Fruit fly (Drosophila melanogaster) whole organism, embryonic: ENCODE results near the gene lute.

ENCODE experiments used
- CG11085 ChIP-seq: fragments of 200-800 bp; sonication (Bioruptor generic); IDR thresholded peaks from 2 replicates; pipeline ENCODE4 v1.3.6; 2022; ENCODE audit warnings: missing biosample characterization, missing genetic modification characterization
- CG11093 ChIP-seq: fragments of 200-800 bp; sonication (Bioruptor generic); IDR thresholded peaks from 3 replicates; pipeline ENCODE4 v1.3.6; 2022; ENCODE audit warnings: missing biosample characterization, missing genetic modification characterization
- CG11247 ChIP-seq: fragments of 200-800 bp; sonication (Bioruptor generic); IDR thresholded peaks from 2 replicates; pipeline ENCODE4 v1.3.6; 2022; ENCODE audit warnings: missing biosample characterization, missing genetic modification characterization
- CG12659 ChIP-seq: fragments of 200-800 bp; sonication (Bioruptor generic); optimal IDR thresholded peaks from 3 replicates; lab custom pipeline; 2017; ENCODE audit warnings: mild to moderate bottlenecking, missing biosample characterization, missing genetic modification reagents, missing genetic modification characterization
- CG13894 ChIP-seq: fragments of 200-800 bp; sonication (Bioruptor generic); optimal IDR thresholded peaks from 3 replicates; lab custom pipeline; 2018; ENCODE audit warnings: missing biosample characterization, mild to moderate bottlenecking, missing genetic modification characterization, moderate library complexity
- CG15514 ChIP-seq: fragments of 200-800 bp; sonication (Bioruptor generic); optimal IDR thresholded peaks from 3 replicates; lab custom pipeline; 2017; ENCODE audit warnings: missing biosample characterization, missing genetic modification characterization, mild to moderate bottlenecking, moderate library complexity, missing genetic modification reagents
- CG1603 ChIP-seq: fragments of 200-800 bp; sonication (Bioruptor generic); optimal IDR thresholded peaks from 2 replicates; lab custom pipeline; 2019; ENCODE audit warnings: missing biosample characterization, mild to moderate bottlenecking, missing genetic modification characterization, moderate library complexity
- CG17385 ChIP-seq: fragments of 200-800 bp; sonication (Bioruptor generic); optimal IDR thresholded peaks from 3 replicates; lab custom pipeline; 2018; ENCODE audit warnings: missing biosample characterization, mild to moderate bottlenecking, missing genetic modification characterization
- CG17568 ChIP-seq: fragments of 200-800 bp; sonication (Bioruptor generic); optimal IDR thresholded peaks from 2 replicates; lab custom pipeline; 2018; ENCODE audit warnings: missing biosample characterization, mild to moderate bottlenecking, missing genetic modification characterization, moderate library complexity
- CG2889 ChIP-seq: fragments of 200-800 bp; sonication (Bioruptor generic); IDR thresholded peaks from 3 replicates; pipeline ENCODE4 v1.3.6; 2022; ENCODE audit warnings: missing biosample characterization, missing genetic modification characterization
- CG42726 ChIP-seq: fragments of 200-800 bp; sonication (Bioruptor generic); IDR thresholded peaks from 2 replicates; pipeline ENCODE4 v1.3.6; 2022; ENCODE audit warnings: missing biosample characterization, missing genetic modification characterization; ENCODE audit not compliant: partially characterized antibody
- CG6175 ChIP-seq: fragments of 200-800 bp; sonication (Bioruptor generic); IDR thresholded peaks from 3 replicates; pipeline ENCODE4 v1.3.6; 2022; ENCODE audit warnings: missing biosample characterization, missing genetic modification characterization
- CG7271 ChIP-seq: fragments of 200-800 bp; sonication (Bioruptor generic); optimal IDR thresholded peaks from 2 replicates; lab custom pipeline; 2018; ENCODE audit warnings: missing biosample characterization, mild to moderate bottlenecking, missing genetic modification characterization, moderate library complexity
- CG7839 ChIP-seq: fragments of 200-800 bp; sonication (Bioruptor generic); optimal IDR thresholded peaks from 3 replicates; lab custom pipeline; 2018; ENCODE audit warnings: missing biosample characterization, mild to moderate bottlenecking, missing genetic modification characterization, moderate library complexity
- CG8359 ChIP-seq: fragments of 200-800 bp; sonication (Bioruptor generic); optimal IDR thresholded peaks from 2 replicates; lab custom pipeline; 2017; ENCODE audit warnings: missing biosample characterization, mild to moderate bottlenecking, missing genetic modification characterization, borderline replicate concordance
- CG8944 ChIP-seq: fragments of 200-800 bp; sonication (Bioruptor generic); optimal IDR thresholded peaks from 3 replicates; lab custom pipeline; 2016; ENCODE audit warnings: missing biosample characterization, missing genetic modification characterization
- CG9727 ChIP-seq: fragments of 200-800 bp; sonication (Bioruptor generic); optimal IDR thresholded peaks from 3 replicates; lab custom pipeline; 2017; ENCODE audit warnings: missing biosample characterization, mild to moderate bottlenecking, missing genetic modification characterization
- Dbx ChIP-seq: fragments of 200-800 bp; sonication (Bioruptor generic); IDR thresholded peaks from 3 replicates; pipeline ENCODE4 v1.3.6; 2022; ENCODE audit warnings: missing biosample characterization, missing genetic modification characterization
- E2f1 ChIP-seq: fragments of 200-800 bp; sonication (Bioruptor generic); IDR thresholded peaks from 2 replicates; pipeline ENCODE4 v1.3.6; 2022; ENCODE audit warnings: missing biosample characterization, missing genetic modification characterization
- Fer1 ChIP-seq: fragments of 200-800 bp; sonication (Bioruptor generic); optimal IDR thresholded peaks from 2 replicates; lab custom pipeline; 2017; ENCODE audit warnings: missing biosample characterization, mild to moderate bottlenecking, missing genetic modification characterization
- Gsc ChIP-seq: fragments of 200-800 bp; sonication (Bioruptor generic); IDR thresholded peaks from 2 replicates; pipeline ENCODE4 v1.3.6; 2022; ENCODE audit warnings: missing biosample characterization, missing genetic modification characterization
- Gug ChIP-seq: fragments of 200-800 bp; sonication (Bioruptor generic); IDR thresholded peaks from 4 replicates; pipeline ENCODE4 v1.3.6; 2022; ENCODE audit warnings: missing biosample characterization, missing genetic modification characterization
- HLH54F ChIP-seq: fragments of 200-800 bp; sonication (Bioruptor generic); optimal IDR thresholded peaks from 3 replicates; lab custom pipeline; 2016; ENCODE audit warnings: missing biosample characterization, missing genetic modification characterization
- Hr3 ChIP-seq: fragments of 200-800 bp; sonication (Bioruptor generic); optimal IDR thresholded peaks from 3 replicates; lab custom pipeline; 2016; ENCODE audit warnings: missing biosample characterization, missing genetic modification characterization
- MBD-R2 ChIP-seq: fragments of 200-800 bp; sonication (Bioruptor generic); IDR thresholded peaks from 2 replicates; pipeline ENCODE4 v1.3.6; 2022; ENCODE audit warnings: missing biosample characterization, missing genetic modification characterization
- Neu2 ChIP-seq: fragments of 200-800 bp; sonication (Bioruptor generic); optimal IDR thresholded peaks from 3 replicates; lab custom pipeline; 2016; ENCODE audit warnings: missing biosample characterization, missing genetic modification characterization, borderline replicate concordance
- Tbp ChIP-seq: fragments of >200 bp; optimal IDR thresholded peaks from 2 replicates; lab custom pipeline; 2018; ENCODE audit warnings: missing biosample characterization, missing genetic modification characterization
- Vsx1 ChIP-seq: fragments of 200-800 bp; sonication (Bioruptor generic); optimal IDR thresholded peaks from 2 replicates; lab custom pipeline; 2017; ENCODE audit warnings: missing biosample characterization, mild to moderate bottlenecking, missing genetic modification characterization, missing genetic modification reagents
- abd-A ChIP-seq: fragments of 200-800 bp; sonication (Bioruptor generic); optimal IDR thresholded peaks from 3 replicates; lab custom pipeline; 2019; ENCODE audit warnings: missing biosample characterization, mild to moderate bottlenecking, missing genetic modification characterization, moderate library complexity
- az2 ChIP-seq: fragments of 200-800 bp; sonication (Bioruptor generic); optimal IDR thresholded peaks from 3 replicates; lab custom pipeline; 2016; ENCODE audit warnings: missing biosample characterization, missing genetic modification characterization
- ci ChIP-seq: fragments of 200-800 bp; sonication (Bioruptor generic); IDR thresholded peaks from 3 replicates; pipeline ENCODE4 v1.3.6; 2022; ENCODE audit warnings: missing biosample characterization, missing genetic modification characterization
- crp ChIP-seq, 2 experiments: fragments of 200-800 bp; sonication (Bioruptor generic); optimal IDR thresholded peaks; 2 replicates in 1 of 2; 3 replicates in 1 of 2; lab custom pipeline; 2017; ENCODE audit warnings: missing biosample characterization in 2 of 2, missing genetic modification characterization in 2 of 2, mild to moderate bottlenecking in 1 of 2, moderate library complexity in 1 of 2
- dimm ChIP-seq: fragments of 200-800 bp; sonication (Bioruptor generic); IDR thresholded peaks from 2 replicates; pipeline ENCODE4 v1.3.6; 2022; ENCODE audit warnings: missing biosample characterization, missing genetic modification characterization
- dmrt11E ChIP-seq: fragments of 200-800 bp; sonication (Bioruptor generic); optimal IDR thresholded peaks from 3 replicates; lab custom pipeline; 2018; ENCODE audit warnings: missing biosample characterization, mild to moderate bottlenecking, missing genetic modification characterization, moderate library complexity
- en ChIP-seq: fragments of 200-800 bp; sonication (Bioruptor generic); optimal IDR thresholded peaks from 2 replicates; lab custom pipeline; 2016; ENCODE audit warnings: missing biosample characterization, missing genetic modification characterization
- gfzf ChIP-seq: fragments of 200-800 bp; sonication (Bioruptor generic); optimal IDR thresholded peaks from 2 replicates; lab custom pipeline; 2016; ENCODE audit warnings: missing biosample characterization, mild to moderate bottlenecking, missing genetic modification characterization, moderate library complexity
- grn ChIP-seq: fragments of 200-800 bp; sonication (Bioruptor generic); optimal IDR thresholded peaks from 3 replicates; lab custom pipeline; 2017; ENCODE audit warnings: missing biosample characterization, missing genetic modification characterization
- gsb ChIP-seq: fragments of 200-800 bp; sonication (Bioruptor generic); IDR thresholded peaks from 2 replicates; pipeline ENCODE4 v1.3.6; 2022; ENCODE audit warnings: missing biosample characterization, missing genetic modification characterization
- lilli ChIP-seq: fragments of 200-800 bp; sonication (Bioruptor generic); optimal IDR thresholded peaks from 3 replicates; lab custom pipeline; 2016; ENCODE audit warnings: missing biosample characterization, missing genetic modification characterization
- otp ChIP-seq: fragments of 200-800 bp; sonication (Bioruptor generic); IDR thresholded peaks from 3 replicates; pipeline ENCODE4, ENCODE4 v1.3.6; 2022; ENCODE audit warnings: missing biosample characterization, missing genetic modification characterization
- pros ChIP-seq: fragments of 200-800 bp; sonication (Bioruptor generic); optimal IDR thresholded peaks from 3 replicates; lab custom pipeline; 2019; ENCODE audit warnings: missing biosample characterization, mild to moderate bottlenecking, missing genetic modification characterization, moderate library complexity
- pzg ChIP-seq: fragments of 200-800 bp; sonication (Bioruptor generic); optimal IDR thresholded peaks from 3 replicates; lab custom pipeline; 2018; ENCODE audit warnings: missing biosample characterization, mild to moderate bottlenecking, missing genetic modification characterization, moderate library complexity
- sc ChIP-seq, 3 experiments: fragments of >200 bp in 2 of 3; fragments of 200-800 bp in 1 of 3; sonication (Bioruptor generic) in 1 of 3; optimal IDR thresholded peaks; 2 replicates in 2 of 3; 3 replicates in 1 of 3; lab custom pipeline; 2017; ENCODE audit warnings: mild to moderate bottlenecking in 1 of 3, missing biosample characterization in 1 of 3, missing genetic modification characterization in 1 of 3, missing genetic modification reagents in 1 of 3
- sisA ChIP-seq: fragments of 200-800 bp; sonication (Bioruptor generic); IDR thresholded peaks from 2 replicates; pipeline ENCODE4 v1.3.6; 2022; ENCODE audit warnings: missing biosample characterization, missing genetic modification characterization
- slbo ChIP-seq: fragments of 200-800 bp; sonication (Bioruptor generic); IDR thresholded peaks from 2 replicates; pipeline ENCODE4 v1.3.6; 2022; ENCODE audit warnings: missing biosample characterization, missing genetic modification characterization
- tap ChIP-seq: fragments of 200-800 bp; optimal IDR thresholded peaks from 3 replicates; lab custom pipeline; 2019; ENCODE audit warnings: missing biosample characterization, mild to moderate bottlenecking, missing genetic modification characterization, moderate library complexity
- tll ChIP-seq, 2 experiments: fragments of 200-800 bp in 1 of 2; fragments of >200 bp in 1 of 2; sonication (Bioruptor generic) in 1 of 2; optimal IDR thresholded peaks; 2 replicates each; lab custom pipeline; 2017 to 2019; ENCODE audit warnings: missing biosample characterization in 2 of 2, missing genetic modification characterization in 2 of 2, mild to moderate bottlenecking in 1 of 2, moderate library complexity in 1 of 2
- unpg ChIP-seq: fragments of 200-800 bp; sonication (Bioruptor generic); optimal IDR thresholded peaks from 3 replicates; lab custom pipeline; 2018; ENCODE audit warnings: missing biosample characterization, mild to moderate bottlenecking, missing genetic modification characterization, moderate library complexity
- vnd ChIP-seq: fragments of 200-800 bp; sonication (Bioruptor generic); IDR thresholded peaks from 3 replicates; pipeline ENCODE4 v1.3.6; 2022; ENCODE audit warnings: missing biosample characterization, missing genetic modification characterization; ENCODE audit not compliant: partially characterized antibody
- zfh2 ChIP-seq: fragments of 200-800 bp; sonication (Bioruptor generic); optimal IDR thresholded peaks from 2 replicates; lab custom pipeline; 2016; ENCODE audit warnings: missing biosample characterization, missing genetic modification characterization

lute gene

dm6 chr3R:17371094-17371493 lies 8.7 kb upstream of the lute start (continued):
- TF ChIP-seq tap (tag; lab: Kevin White, UChicago), result no peak
- no peak for TF ChIP-seq CG42726 (GFP tag; lab: Robert Waterston, UW)
- TF ChIP-seq az2 (GFP tag; lab: Kevin White, UChicago), result no peak
- no peak for TF ChIP-seq dimm (GFP tag; lab: Robert Waterston, UW)
- no peak for TF ChIP-seq ci (GFP tag; lab: Robert Waterston, UW)
- no peak for TF ChIP-seq pros (GFP tag; lab: Kevin White, UChicago)
- no peak for TF ChIP-seq Tbp (GFP tag; lab: Kevin White, UChicago)
- no peak for TF ChIP-seq CG7271 (tag; lab: Kevin White, UChicago)
- peak; percentile 30 for TF ChIP-seq CG13894 (tag; lab: Kevin White, UChicago)
- peak; percentile 45; the same call in 1 of the 2 replicates for TF ChIP-seq slbo (GFP tag; lab: Robert Waterston, UW)
- no peak for TF ChIP-seq vnd (GFP tag; lab: Robert Waterston, UW)
- 0 out of 3 replicates have a peak, but pooled peaks have one; percentile 11 for TF ChIP-seq otp (GFP tag; lab: Robert Waterston, UW)
- TF ChIP-seq pzg (GFP tag; lab: Kevin White, UChicago), result no peak
- no peak for TF ChIP-seq sc (optimal IDR thresholded peaks at IDR 0.05; lab: Kevin White, UChicago)
- TF ChIP-seq sc (GFP tag; optimal IDR thresholded peaks at IDR 0.05; lab: Kevin White, UChicago), result no peak
- no peak for TF ChIP-seq en (GFP tag; lab: Kevin White, UChicago)
- no peak for TF ChIP-seq CG17568
- TF ChIP-seq dmrt11E, result no peak
- no peak for TF ChIP-seq gfzf
- no peak for TF ChIP-seq gsb (GFP tag; lab: Robert Waterston, UW)
- TF ChIP-seq CG15514 (GFP tag; lab: Kevin White, UChicago), result peak; percentile 14
- peak; percentile 18 for TF ChIP-seq CG12659 (GFP tag; lab: Kevin White, UChicago)
- TF ChIP-seq CG8359 (GFP tag; lab: Kevin White, UChicago), result no peak
- no peak for TF ChIP-seq Hr3
- no peak for TF ChIP-seq CG2889
- TF ChIP-seq Neu2 (GFP tag; lab: Kevin White, UChicago), result no peak
- TF ChIP-seq Gsc (GFP tag; lab: Robert Waterston, UW), result no peak
- peak; percentile 55 for TF ChIP-seq CG7839
- TF ChIP-seq E2f1 (GFP tag; lab: Robert Waterston, UW), result peak; percentile 26; the same call in 1 of the 2 replicates
- no peak for TF ChIP-seq CG1603 (tag; lab: Kevin White, UChicago)
- no peak for TF ChIP-seq HLH54F (GFP tag; lab: Kevin White, UChicago)
- TF ChIP-seq grn (GFP tag; lab: Kevin White, UChicago), result no peak
- TF ChIP-seq tll (GFP tag; optimal IDR thresholded peaks at IDR 0.05; lab: Kevin White, UChicago), result no peak
- TF ChIP-seq unpg (GFP tag; lab: Kevin White, UChicago), result no peak
- no peak for TF ChIP-seq CG8944
- TF ChIP-seq Dbx (GFP tag; lab: Robert Waterston, UW), result peak; percentile 49; the same call in 1 of the 3 replicates
- peak; percentile 2 for TF ChIP-seq lilli (GFP tag; lab: Kevin White, UChicago)
- TF ChIP-seq CG11247, result 0 out of 2 replicates have a peak, but pooled peaks have one; percentile 21
- TF ChIP-seq CG9727 (GFP tag; lab: Kevin White, UChicago), result no peak
- TF ChIP-seq CG17385, result no peak
- TF ChIP-seq MBD-R2 (GFP tag; lab: Robert Waterston, UW), result no peak
- no peak for TF ChIP-seq crp (GFP tag; optimal IDR thresholded peaks at IDR 0.05; lab: Kevin White, UChicago)
- TF ChIP-seq Fer1 (GFP tag; lab: Kevin White, UChicago), result no peak
- TF ChIP-seq abd-A (tag; lab: Kevin White, UChicago), result peak; percentile 25
- no peak for TF ChIP-seq CG6175 (GFP tag; lab: Robert Waterston, UW)
- TF ChIP-seq sisA (GFP tag; lab: Robert Waterston, UW), result 0 out of 2 replicates have a peak, but pooled peaks have one; percentile 6
- TF ChIP-seq Vsx1 (GFP tag; lab: Kevin White, UChicago), result no peak
- TF ChIP-seq Gug, result no peak
- TF ChIP-seq CG11085 (GFP tag; lab: Robert Waterston, UW), result no peak
- peak; percentile 3 for TF ChIP-seq zfh2
- TF ChIP-seq CG11093 (GFP tag; lab: Robert Waterston, UW), result no peak
